Worm (Caenorhabditis elegans) whole organism, midembryonic: ENCODE measurements around the gene sdz-27.

Experiments
- flt-1 ChIP-seq: fragments of 200-800 bp; sonication (Bioruptor generic); IDR thresholded peaks from 2 replicates; pipeline ENCODE4 v1.3.6; 2022; ENCODE audit warnings: missing genetic modification characterization, missing compliant biosample characterization
- med-1 ChIP-seq: sonication (generic microtip); optimal IDR thresholded peaks from 2 replicates; lab custom pipeline; 2017; ENCODE audit warnings: missing genetic modification characterization, mild to moderate bottlenecking, missing compliant biosample characterization, antibody characterized with exemption, missing genetic modification reagents; ENCODE audit not compliant: insufficient read depth
- tab-1 ChIP-seq: fragments of 200-800 bp; sonication (Bioruptor generic); IDR thresholded peaks from 2 replicates; pipeline ENCODE4 v1.3.6; 2022; ENCODE audit warnings: missing genetic modification characterization, missing compliant biosample characterization
- ztf-23 ChIP-seq: fragments of 200-800 bp; sonication (Bioruptor generic); IDR thresholded peaks from 2 replicates; pipeline ENCODE4 v1.3.6; 2022; ENCODE audit warnings: missing genetic modification reagents, missing genetic modification characterization, missing compliant biosample characterization
- ztf-29 ChIP-seq: fragments of 200-800 bp; sonication (Bioruptor generic); IDR thresholded peaks from 2 replicates; pipeline ENCODE4 v1.3.6; 2022; ENCODE audit warnings: missing genetic modification reagents, missing genetic modification characterization, missing compliant biosample characterization

DNA sequence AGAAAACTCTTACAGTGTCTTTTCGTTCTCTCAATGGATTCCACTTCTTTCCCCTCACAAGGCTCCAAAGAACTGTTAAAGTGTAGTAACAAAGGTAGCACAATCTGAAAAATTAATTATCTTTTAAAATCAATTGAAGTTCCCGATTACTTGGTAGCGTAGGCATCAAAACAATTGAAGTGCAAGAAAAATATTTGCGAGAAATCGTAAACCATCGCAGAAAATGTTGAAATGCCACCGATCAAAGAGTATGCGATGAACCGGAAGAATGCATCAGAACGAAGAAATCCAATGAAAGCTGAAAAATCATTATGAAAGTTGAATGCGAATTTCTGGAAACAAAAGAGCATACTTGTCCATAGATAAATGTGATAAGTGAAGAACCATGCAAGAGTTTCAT lies 40.3 kb upstream of the sdz-27 start:
- no peak for TF ChIP-seq flt-1 (GFP tag; lab: Robert Waterston, UW)
- no peak for TF ChIP-seq med-1 (GFP tag; lab: Kevin White, UChicago)
- TF ChIP-seq tab-1 (GFP tag; lab: Robert Waterston, UW) = no peak
- TF ChIP-seq ztf-23 (GFP tag; lab: Robert Waterston, UW) = no peak
- TF ChIP-seq ztf-29 (GFP tag; lab: Robert Waterston, UW) = no peak
